Fruit fly (Drosophila melanogaster): ENCODE data around the gene Cpr72Eb.
A peak's percentile ranks its signal among the peaks of the same experiment; 100 is the strongest.

The Cpr72Eb gene

dm6 chr3L:16385880-16386584, 21.3 kb downstream of the Cpr72Eb start, which contains the start of the genes Agpat3 and RAF2 (continued):
- TF ChIP-seq dan (GFP tag; IDR thresholded peaks at IDR 0.05) (no peak), lilli (GFP tag; optimal IDR thresholded peaks at IDR 0.05) (peak; percentile 56), D19A (tag; optimal IDR thresholded peaks at IDR 0.05) (peak; percentile 31), CG17568 (GFP tag; optimal IDR thresholded peaks at IDR 0.05) (no peak), CG10565 (GFP tag; optimal IDR thresholded peaks at IDR 0.05) (no peak), CG32772 (GFP tag; IDR thresholded peaks at IDR 0.05) (peak; percentile 65), dimm (GFP tag; IDR thresholded peaks at IDR 0.05) (no peak), Doc3 (GFP tag; IDR thresholded peaks at IDR 0.05; ENCODE audit: partially characterized antibody) (no peak), pan (optimal IDR thresholded peaks at IDR 0.05) (no peak), pan (GFP tag; optimal IDR thresholded peaks at IDR 0.05 in 1 of 2, IDR thresholded peaks at IDR 0.05 in 1 of 2) (peak in 1 of 2 experiments; percentile 5), bcd (GFP tag; optimal IDR thresholded peaks at IDR 0.05) (peak; percentile 36), CG1603 (tag; optimal IDR thresholded peaks at IDR 0.05) (peak; percentile 17), sug (tag; optimal IDR thresholded peaks at IDR 0.05) (no peak), CHES-1-like (GFP tag; optimal IDR thresholded peaks at IDR 0.05) (peak; percentile 20), NFAT (GFP tag; IDR thresholded peaks at IDR 0.05) (0 out of 2 replicates have a peak, but pooled peaks have one; percentile 12), Ets65A (GFP tag) (peak; percentile 85), tll (GFP tag; optimal IDR thresholded peaks at IDR 0.05) (peak in 1 of 2 experiments; percentile 46), Chrac-16 (GFP tag; optimal IDR thresholded peaks at IDR 0.05) (peak; percentile 66), so (GFP tag; IDR thresholded peaks at IDR 0.05) (no peak), H15 (GFP tag; IDR thresholded peaks at IDR 0.05) (0 out of 3 replicates have a peak, but pooled peaks have one; percentile 13), CTCF (GFP tag; optimal IDR thresholded peaks at IDR 0.05) (no peak), nmo (GFP tag; optimal IDR thresholded peaks at IDR 0.05) (peak; percentile 85), CG7556 (GFP tag; optimal IDR thresholded peaks at IDR 0.05) (no peak), CG10654 (GFP tag; optimal IDR thresholded peaks at IDR 0.05) (peak; percentile 12), CG10979 (tag; optimal IDR thresholded peaks at IDR 0.05) (peak; percentile 8), CG2116 (GFP tag; optimal IDR thresholded peaks at IDR 0.05) (peak; percentile 45), CG9727 (GFP tag; optimal IDR thresholded peaks at IDR 0.05) (peak; percentile 41), NfI (GFP tag; optimal IDR thresholded peaks at IDR 0.05) (peak; percentile 43), Rfx (GFP tag; IDR thresholded peaks at IDR 0.05) (peak; percentile 61), sd (tag; optimal IDR thresholded peaks at IDR 0.05) (peak; percentile 27), CG12071 (GFP tag; optimal IDR thresholded peaks at IDR 0.05) (no peak), tin (GFP tag; optimal IDR thresholded peaks at IDR 0.05) (peak; percentile 67), hkb (optimal IDR thresholded peaks at IDR 0.05) (no peak), hkb (GFP tag; IDR thresholded peaks at IDR 0.05) (no peak), CrebB (tag; optimal IDR thresholded peaks at IDR 0.05) (no peak), CG8924 (tag; optimal IDR thresholded peaks at IDR 0.05) (peak; percentile 58), CG5953 (GFP tag; IDR thresholded peaks at IDR 0.05) (0 out of 2 replicates have a peak, but pooled peaks have one; percentile 10), psq (GFP tag; optimal IDR thresholded peaks at IDR 0.05) (no peak), ara (GFP tag; IDR thresholded peaks at IDR 0.05) (no peak), lola (GFP tag; optimal IDR thresholded peaks at IDR 0.05) (peak in 2 of 3 experiments; percentile 36 to 59), CG17361 (GFP tag; IDR thresholded peaks at IDR 0.05) (peak; percentile 77; the same call in 2 of the 3 replicates), CG6654 (GFP tag; optimal IDR thresholded peaks at IDR 0.05) (no peak), Aef1 (GFP tag; IDR thresholded peaks at IDR 0.05) (peak; percentile 38), Dbx (GFP tag; IDR thresholded peaks at IDR 0.05) (peak; percentile 50; the same call in 1 of the 3 replicates), abd-A (tag; optimal IDR thresholded peaks at IDR 0.05) (no peak), prd (optimal IDR thresholded peaks at IDR 0.05) (no peak), prd (GFP tag; IDR thresholded peaks at IDR 0.05) (peak; percentile 67; the same call in 2 of the 3 replicates), ttk (GFP tag; IDR thresholded peaks at IDR 0.05) (no peak), Xbp1 (GFP tag; optimal IDR thresholded peaks at IDR 0.05) (peak; percentile 53), CG17912 (GFP tag; optimal IDR thresholded peaks at IDR 0.05) (no peak), CG3847 (GFP tag; IDR thresholded peaks at IDR 0.05) (peak; percentile 30; the same call in 1 of the 2 replicates)
